Worm (Caenorhabditis elegans) whole organism, L4 larva: Measurements from ENCODE around the gene H02F09.2.

Source experiments
- R02D3.7 ChIP-seq: fragments of 150-350 bp; sonication (generic microtip); optimal IDR thresholded peaks from 3 replicates; lab custom pipeline; 2014; ENCODE audit warnings: missing biosample characterization, missing genetic modification characterization
- Y105C5A.15 ChIP-seq: fragments of 200-800 bp; sonication (Bioruptor generic); IDR thresholded peaks from 2 replicates; pipeline ENCODE4 v1.3.6; 2022; ENCODE audit warnings: missing genetic modification characterization, missing compliant biosample characterization
- Y48G9A.11 ChIP-seq: fragments of 200-800 bp; sonication (Bioruptor generic); IDR thresholded peaks from 2 replicates; pipeline ENCODE4 v1.3.6; 2022; ENCODE audit warnings: missing genetic modification reagents, missing genetic modification characterization, missing compliant biosample characterization
- ZK546.5 ChIP-seq, 2 experiments: sonication (generic microtip); optimal IDR thresholded peaks; 2 replicates each; lab custom pipeline; 2017; ENCODE audit warnings: missing biosample characterization in 2 of 2, missing genetic modification characterization in 2 of 2
- aha-1 ChIP-seq: fragments of 150-350 bp; peaks from one replicate; lab custom pipeline; 2014; ENCODE audit warnings: missing biosample characterization, missing genetic modification characterization
- aly-2 ChIP-seq: sonication (generic microtip); optimal IDR thresholded peaks from 2 replicates; lab custom pipeline; 2018; ENCODE audit warnings: missing biosample characterization, missing genetic modification characterization
- arid-1 ChIP-seq: fragments of 200-800 bp; sonication (Bioruptor generic); conservative IDR thresholded peaks from 2 replicates; pipeline ENCODE4 v1.3.6; 2022; ENCODE audit warnings: missing genetic modification reagents, missing genetic modification characterization, missing compliant biosample characterization
- ceh-20 ChIP-seq: fragments of 200-800 bp; sonication (Bioruptor generic); IDR thresholded peaks from 2 replicates; pipeline ENCODE4 v1.3.6; 2022; ENCODE audit warnings: missing genetic modification reagents, missing genetic modification characterization, missing compliant biosample characterization
- ceh-82 ChIP-seq: sonication (generic microtip); optimal IDR thresholded peaks from 2 replicates; lab custom pipeline; 2017; ENCODE audit warnings: missing biosample characterization, missing genetic modification characterization
- cey-2 ChIP-seq: sonication (generic microtip); optimal IDR thresholded peaks from 3 replicates; lab custom pipeline; 2017; ENCODE audit warnings: missing genetic modification characterization, mild to moderate bottlenecking, missing compliant biosample characterization, antibody characterized with exemption, borderline replicate concordance; ENCODE audit not compliant: insufficient read depth
- daf-16 ChIP-seq, 3 experiments: sonication (generic microtip); optimal IDR thresholded peaks; 2 replicates each; lab custom pipeline; 2016 to 2017; ENCODE audit warnings: missing genetic modification characterization in 3 of 3, missing genetic modification reagents in 3 of 3, mild to moderate bottlenecking in 2 of 3, missing compliant biosample characterization in 2 of 3, missing biosample characterization in 1 of 3, moderate library complexity in 1 of 3
- dmd-8 ChIP-seq: fragments of 200-800 bp; sonication (Bioruptor generic); IDR thresholded peaks from 2 replicates; pipeline ENCODE4 v1.3.6; 2022; ENCODE audit warnings: missing genetic modification characterization, missing compliant biosample characterization
- dmd-9 ChIP-seq: fragments of 200-800 bp; sonication (Bioruptor generic); IDR thresholded peaks from 2 replicates; pipeline ENCODE4 v1.3.6; 2022; ENCODE audit warnings: missing genetic modification reagents, missing genetic modification characterization, missing compliant biosample characterization
- dpl-1 ChIP-seq: fragments of 150-350 bp; optimal IDR thresholded peaks from 2 replicates; lab custom pipeline; 2014; ENCODE audit warnings: missing biosample characterization, missing genetic modification reagents, missing genetic modification characterization
- duxl-1 ChIP-seq: sonication (generic microtip); optimal IDR thresholded peaks from 2 replicates; lab custom pipeline; 2016; ENCODE audit warnings: mild to moderate bottlenecking, missing genetic modification characterization, moderate library complexity, missing compliant biosample characterization; ENCODE audit not compliant: poor library complexity
- egl-43 ChIP-seq: fragments of 200-800 bp; sonication (Bioruptor generic); IDR thresholded peaks from 2 replicates; pipeline ENCODE4 v1.3.6; 2022; ENCODE audit warnings: missing genetic modification reagents, missing genetic modification characterization, missing compliant biosample characterization
- fos-1 ChIP-seq: fragments of 150-350 bp; optimal IDR thresholded peaks from 2 replicates; lab custom pipeline; 2014; ENCODE audit warnings: missing biosample characterization, missing genetic modification characterization
- hlh-30 ChIP-seq: sonication (generic microtip); optimal IDR thresholded peaks from 2 replicates; lab custom pipeline; 2017; ENCODE audit warnings: antibody characterized with exemption, mild to moderate bottlenecking, missing genetic modification characterization, missing compliant biosample characterization; ENCODE audit not compliant: insufficient read depth
- lim-7 ChIP-seq: fragments of 200-800 bp; sonication (Bioruptor generic); IDR thresholded peaks from 2 replicates; pipeline ENCODE4 v1.3.6; 2022; ENCODE audit warnings: missing genetic modification characterization, missing compliant biosample characterization
- lin-1 ChIP-seq: fragments of 200-800 bp; sonication (Bioruptor generic); IDR thresholded peaks from 2 replicates; pipeline ENCODE4 v1.3.6; 2022; ENCODE audit warnings: missing genetic modification reagents, missing genetic modification characterization, missing compliant biosample characterization
- lin-38 ChIP-seq: fragments of 200-800 bp; sonication (Bioruptor generic); IDR thresholded peaks from 2 replicates; pipeline ENCODE4 v1.3.6; 2022; ENCODE audit warnings: missing genetic modification reagents, missing genetic modification characterization, missing compliant biosample characterization
- lir-3 ChIP-seq: sonication (generic microtip); optimal IDR thresholded peaks from 2 replicates; lab custom pipeline; 2016; ENCODE audit warnings: mild to moderate bottlenecking, missing genetic modification characterization, missing compliant biosample characterization
- lsy-2 ChIP-seq, 2 experiments: fragments of 150-350 bp in 1 of 2; sonication (generic microtip) in 1 of 2; optimal IDR thresholded peaks; 2 replicates each; lab custom pipeline; 2014 to 2017; ENCODE audit warnings: missing biosample characterization in 2 of 2, missing genetic modification characterization in 2 of 2
- mdt-29 ChIP-seq: fragments of 200-800 bp; sonication (Bioruptor generic); IDR thresholded peaks from 2 replicates; pipeline ENCODE4 v1.3.6; 2022; ENCODE audit warnings: missing genetic modification reagents, missing genetic modification characterization, missing compliant biosample characterization
- mes-2 ChIP-seq: sonication (generic microtip); optimal IDR thresholded peaks from 2 replicates; lab custom pipeline; 2016; ENCODE audit warnings: missing genotype, mild to moderate bottlenecking, missing genetic modification characterization, missing compliant biosample characterization; ENCODE audit not compliant: poor library complexity, severe bottlenecking
- mxl-2 ChIP-seq: fragments of 200-800 bp; sonication (Bioruptor generic); conservative IDR thresholded peaks from 2 replicates; pipeline ENCODE4 v1.3.6; 2022; ENCODE audit warnings: missing genetic modification reagents, missing genetic modification characterization, missing compliant biosample characterization
- nhr-11 ChIP-seq: fragments of 150-350 bp; optimal IDR thresholded peaks from 2 replicates; lab custom pipeline; 2014; ENCODE audit warnings: missing biosample characterization, missing genetic modification characterization
- nhr-41 ChIP-seq: fragments of 200-800 bp; sonication (Bioruptor generic); IDR thresholded peaks from 2 replicates; pipeline ENCODE4 v1.3.6; 2022; ENCODE audit warnings: missing genetic modification reagents, missing genetic modification characterization, missing compliant biosample characterization
- nhr-6 ChIP-seq: fragments of 150-350 bp; optimal IDR thresholded peaks from 2 replicates; lab custom pipeline; 2014; ENCODE audit warnings: missing biosample characterization, missing genetic modification characterization
- pha-4 ChIP-seq, 2 experiments: fragments of 150-350 bp in 1 of 2; fragments of 200-800 bp in 1 of 2; sonication (Bioruptor generic) in 1 of 2; IDR thresholded peaks in 1 of 2; optimal IDR thresholded peaks in 1 of 2; 2 replicates each; pipeline versions ENCODE4 v1.3.6 to Lab custom; 2014 to 2022; ENCODE audit warnings: missing genetic modification characterization in 2 of 2, missing genetic modification reagents in 2 of 2, missing biosample characterization in 1 of 2, missing compliant biosample characterization in 1 of 2
- php-3 ChIP-seq: fragments of 200-800 bp; sonication (Bioruptor generic); IDR thresholded peaks from 2 replicates; pipeline ENCODE4 v1.3.6; 2022; ENCODE audit warnings: missing genetic modification reagents, missing genetic modification characterization, missing compliant biosample characterization
- pqm-1 ChIP-seq: sonication (generic microtip); optimal IDR thresholded peaks from 2 replicates; lab custom pipeline; 2017; ENCODE audit warnings: missing biosample characterization, missing genetic modification characterization
- set-16 ChIP-seq: fragments of 200-800 bp; sonication (Bioruptor generic); IDR thresholded peaks from 2 replicates; pipeline ENCODE4 v1.3.6; 2022; ENCODE audit warnings: missing genetic modification reagents, missing genetic modification characterization, missing compliant biosample characterization
- snpc-1.2 ChIP-seq: fragments of 200-800 bp; sonication (Bioruptor generic); IDR thresholded peaks from 2 replicates; pipeline ENCODE4 v1.3.6; 2022; ENCODE audit warnings: missing genetic modification reagents, missing genetic modification characterization, missing compliant biosample characterization
- unc-130 ChIP-seq: sonication (generic microtip); optimal IDR thresholded peaks from 2 replicates; lab custom pipeline; 2016; ENCODE audit warnings: missing genetic modification reagents, missing genetic modification characterization, missing compliant biosample characterization
- zfp-2 ChIP-seq: sonication (generic microtip); optimal IDR thresholded peaks from 2 replicates; lab custom pipeline; 2016; ENCODE audit warnings: mild to moderate bottlenecking, missing genetic modification characterization, missing compliant biosample characterization
- zip-2 ChIP-seq: fragments of 150-350 bp; optimal IDR thresholded peaks from 2 replicates; lab custom pipeline; 2014; ENCODE audit warnings: missing biosample characterization, missing genetic modification characterization

H02F09.2 gene

ce11 chrX:1589114-1589902 lies 17.3 kb downstream of the H02F09.2 start:
- TF ChIP-seq egl-43 (GFP tag; lab: Robert Waterston, UW) (no peak), lir-3 (tag; lab: Kevin White, UChicago) (no peak), pha-4 (GFP tag; IDR thresholded peaks at IDR 0.05; lab: Robert Waterston, UW) (no peak), pha-4 (tag; optimal IDR thresholded peaks at IDR 0.05; lab: Kevin White, UChicago) (no peak), Y105C5A.15 (GFP tag; lab: Robert Waterston, UW) (no peak), dmd-9 (GFP tag; lab: Robert Waterston, UW) (no peak), zfp-2 (tag; lab: Kevin White, UChicago) (no peak), R02D3.7 (tag; lab: Kevin White, UChicago) (no peak), lim-7 (GFP tag; lab: Robert Waterston, UW) (0 out of 2 replicates have a peak, but pooled peaks have one; percentile 51), nhr-11 (tag; lab: Kevin White, UChicago) (no peak), fos-1 (no peak), pqm-1 (tag; lab: Kevin White, UChicago) (no peak), ceh-20 (GFP tag; lab: Robert Waterston, UW) (no peak), php-3 (GFP tag; lab: Robert Waterston, UW) (no peak), ceh-82 (tag; lab: Kevin White, UChicago) (no peak), nhr-41 (GFP tag; lab: Robert Waterston, UW) (no peak), Y48G9A.11 (0 out of 2 replicates have a peak, but pooled peaks have one; percentile 15), lin-38 (GFP tag; lab: Robert Waterston, UW) (peak; percentile 14; the same call in 1 of the 2 replicates), mdt-29 (no peak), duxl-1 (tag; lab: Kevin White, UChicago) (no peak), arid-1 (GFP tag; lab: Robert Waterston, UW) (no peak), unc-130 (GFP tag; lab: Kevin White, UChicago) (no peak), aly-2 (tag; lab: Kevin White, UChicago) (no peak), dpl-1 (GFP tag; lab: Kevin White, UChicago) (no peak), nhr-6 (tag; lab: Kevin White, UChicago) (no peak), zip-2 (tag; lab: Kevin White, UChicago) (no peak), aha-1 (tag; lab: Kevin White, UChicago) (peak; percentile 86), dmd-8 (GFP tag; lab: Robert Waterston, UW) (no peak), lin-1 (GFP tag; lab: Robert Waterston, UW) (no peak), set-16 (peak; percentile 47; the same call in 1 of the 2 replicates), daf-16 (GFP tag; optimal IDR thresholded peaks at IDR 0.05; lab: Kevin White, UChicago) (no peak), daf-16 (tag; optimal IDR thresholded peaks at IDR 0.05; lab: Kevin White, UChicago) (no peak)

- TF ChIP-seq daf-16 (GFP tag; optimal IDR thresholded peaks at IDR 0.05; lab: Kevin White, UChicago) (no peak), daf-16 (tag; optimal IDR thresholded peaks at IDR 0.05; lab: Kevin White, UChicago) (peak; percentile 27), mes-2 (tag; lab: Kevin White, UChicago) (peak; percentile 44), cey-2 (no peak), ZK546.5 (tag; optimal IDR thresholded peaks at IDR 0.05; lab: Kevin White, UChicago) (no peak), lsy-2 (tag; optimal IDR thresholded peaks at IDR 0.05; lab: Kevin White, UChicago) (no peak), snpc-1.2 (GFP tag; lab: Robert Waterston, UW) (peak; percentile 33; the same call in 1 of the 2 replicates), duxl-1 (tag; lab: Kevin White, UChicago) (peak; percentile 7), egl-43 (GFP tag; lab: Robert Waterston, UW) (no peak), pha-4 (GFP tag; IDR thresholded peaks at IDR 0.05; lab: Robert Waterston, UW) (peak; percentile 42; the same call in 1 of the 2 replicates), pha-4 (tag; optimal IDR thresholded peaks at IDR 0.05; lab: Kevin White, UChicago) (no peak), mxl-2 (GFP tag; lab: Robert Waterston, UW) (no peak), lin-38 (GFP tag; lab: Robert Waterston, UW) (peak; percentile 17; the same call in 1 of the 2 replicates), hlh-30 (tag; lab: Kevin White, UChicago) (peak; percentile 15)
- TF ChIP-seq, all 104 proteins: peak for 7
Observed at ce11 chrX:1589962-1590361, 17.9 kb downstream of the H02F09.2 start.
